Worm (Caenorhabditis elegans): ENCODE results near the gene faxc-2.

DNA sequence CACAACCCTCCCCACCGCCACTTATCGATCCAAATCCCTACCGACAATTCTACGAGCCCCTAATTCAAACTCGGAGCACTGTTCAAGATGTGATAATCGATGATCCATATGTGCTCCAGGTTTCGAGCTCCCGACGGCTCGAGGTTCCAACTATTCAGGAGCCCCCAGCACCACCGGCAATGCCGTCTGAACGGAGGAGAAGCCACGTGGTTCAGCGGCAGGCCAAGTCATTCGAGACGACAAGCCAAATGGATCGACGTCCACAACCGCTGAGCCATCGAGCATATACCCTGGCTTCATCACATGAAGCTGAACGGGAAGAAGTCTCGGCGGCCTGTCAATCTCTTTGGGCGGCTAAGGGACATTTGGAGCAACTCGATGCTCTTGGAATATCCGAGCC, 8.5 kb upstream of the faxc-2 start:
- TF ChIP-seq ceh-82 (tag; optimal IDR thresholded peaks at IDR 0.05) (no peak), mbf-1 (tag; optimal IDR thresholded peaks at IDR 0.05) (no peak), lin-13 (GFP tag; optimal IDR thresholded peaks at IDR 0.05) (no peak)

Measured in whole organism, L2 larva.